Fruit fly (Drosophila melanogaster): ENCODE data around the gene CG18528.

The CG18528 gene

DNA sequence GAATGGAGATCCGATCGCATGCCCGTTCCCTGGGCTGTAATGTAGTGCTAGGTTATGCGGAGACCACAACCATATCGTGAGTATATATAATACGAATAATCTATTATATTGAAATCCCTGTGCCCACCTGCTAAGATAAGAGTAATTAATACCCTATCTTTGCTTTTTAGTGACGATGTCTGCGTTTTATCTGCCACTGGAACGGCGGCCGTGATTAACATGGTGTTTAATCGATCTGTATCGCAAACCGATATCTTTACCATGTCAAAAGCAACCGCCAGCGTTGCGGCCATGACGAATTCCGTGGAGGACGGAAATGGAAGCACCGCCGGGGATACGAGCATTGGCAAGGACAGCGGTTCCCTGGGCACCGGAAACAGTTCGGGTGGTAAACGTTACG, 6.5 kb downstream of the CG18528 start:
- TF ChIP-seq CG8478 (optimal IDR thresholded peaks at IDR 0.05) (no peak), CTCF (optimal IDR thresholded peaks at IDR 0.05) (no peak)

- no peak for TF ChIP-seq CTCF (optimal IDR thresholded peaks at IDR 0.05)
Observed at dm6 chr3R:24348420-24349190, 11.3 kb downstream of the CG18528 start, which contains the start of the genes CG5746 and CG6454. TSS of gene CG5746 (minus strand) at chr3R:24348791. TSS of gene CG6454 (plus strand) at chr3R:24349182.

DNA sequence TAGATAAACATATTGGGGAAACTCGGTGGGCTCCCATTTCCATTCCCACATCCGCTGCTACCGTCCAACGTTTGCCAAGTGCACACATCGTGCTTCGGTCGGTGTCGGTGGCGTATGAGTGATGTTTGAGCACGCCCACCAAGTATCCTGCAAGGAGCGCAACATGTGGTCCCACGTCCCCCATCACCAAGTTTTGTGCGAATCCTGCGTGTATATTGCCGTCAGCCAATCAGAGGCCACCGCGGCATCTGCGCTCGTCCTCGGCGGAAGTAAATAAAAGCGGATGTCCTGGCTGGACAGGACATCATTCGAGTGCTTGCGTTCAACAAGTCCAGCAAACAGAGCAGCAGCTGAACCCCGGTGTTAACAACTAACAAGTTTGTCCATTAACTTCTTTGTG, 18.7 kb downstream of the CG18528 start, which contains the start of gene Ms:
TSS of gene Ms (plus strand) at position 301 of the 400 bp plus-strand sequence.
- no peak for TF ChIP-seq CTCF (optimal IDR thresholded peaks at IDR 0.05)
- no peak for TF ChIP-seq CG8478 (optimal IDR thresholded peaks at IDR 0.05)

- TF ChIP-seq CTCF (optimal IDR thresholded peaks at IDR 0.05) (no peak), CG8478 (optimal IDR thresholded peaks at IDR 0.05) (no peak)
Observed at dm6 chr3R:24336622-24337021, 23.3 kb downstream of the CG18528 start, which contains the start of gene CG6432. TSS of gene CG6432 (plus strand) at chr3R:24336922.

dm6 chr3R:24333182-24333808, 26.6 kb downstream of the CG18528 start, which contains the start of the genes Rrp5 and Dis3:
TSS of gene Rrp5 (minus strand) at chr3R:24333316.
TSS of gene Dis3 (plus strand) at chr3R:24333433.
- peak; percentile 57 to 66 for TF ChIP-seq CTCF (optimal IDR thresholded peaks at IDR 0.05)
- no peak for TF ChIP-seq CG8478 (optimal IDR thresholded peaks at IDR 0.05)

DNA sequence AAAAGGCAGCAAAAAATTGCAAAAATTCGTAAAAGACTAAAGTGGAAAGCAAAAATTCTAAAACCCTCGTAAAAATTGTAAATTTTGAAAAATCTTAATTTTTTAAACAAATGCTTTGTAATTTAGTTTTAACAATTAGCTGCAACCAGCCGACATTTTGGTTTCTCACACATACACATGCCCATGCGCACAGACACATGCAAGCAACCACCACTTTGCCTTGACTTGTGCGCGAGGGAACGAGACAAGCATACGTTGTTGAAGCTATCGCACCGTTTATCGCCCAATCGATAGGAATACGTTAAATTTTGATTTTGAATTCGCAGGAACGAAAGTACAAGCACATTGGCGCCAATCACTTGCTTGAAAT, 39.6 kb downstream of the CG18528 start:
- no peak for TF ChIP-seq CG8478 (optimal IDR thresholded peaks at IDR 0.05)
- TF ChIP-seq CTCF (optimal IDR thresholded peaks at IDR 0.05): no peak

- no peak for TF ChIP-seq CG8478 (optimal IDR thresholded peaks at IDR 0.05)
- no peak for TF ChIP-seq CTCF (optimal IDR thresholded peaks at IDR 0.05)
Observed at dm6 chr3R:24319632-24320341, 40.2 kb downstream of the CG18528 start.

- TF ChIP-seq CTCF (optimal IDR thresholded peaks at IDR 0.05) (no peak), CG8478 (optimal IDR thresholded peaks at IDR 0.05) (no peak)
Observed at dm6 chr3R:24319083-24319381, 40.9 kb downstream of the CG18528 start.

- TF ChIP-seq CTCF (optimal IDR thresholded peaks at IDR 0.05): no peak
- TF ChIP-seq CG8478 (optimal IDR thresholded peaks at IDR 0.05): no peak
Observed at dm6 chr3R:24318217-24319082, 41.5 kb downstream of the CG18528 start, which contains the start of the genes Nab2 and BRWD3. TSS of gene Nab2 (minus strand) at chr3R:24318419. TSS of gene BRWD3 (plus strand) at chr3R:24319000.

Data from S2 (cell line).